Fruit fly (Drosophila melanogaster) whole organism, wandering third instar larva: ENCODE data around the gene CG2182.

ENCODE experiments used
- Jra ChIP-seq: sonication (Bioruptor generic); optimal IDR thresholded peaks from 2 replicates; lab custom pipeline; 2016; ENCODE audit warnings: missing biosample characterization, missing genetic modification characterization
- OdsH ChIP-seq: fragments of 200-800 bp; sonication (Bioruptor generic); optimal IDR thresholded peaks from 2 replicates; lab custom pipeline; 2016; ENCODE audit warnings: missing biosample characterization, mild to moderate bottlenecking, missing genetic modification characterization
- rgr ChIP-seq: fragments of 200-800 bp; sonication (Bioruptor generic); optimal IDR thresholded peaks from 3 replicates; lab custom pipeline; 2016; ENCODE audit warnings: missing biosample characterization, mild to moderate bottlenecking, missing genetic modification characterization
- sage ChIP-seq: fragments of 200-800 bp; sonication (Bioruptor generic); optimal IDR thresholded peaks from 2 replicates; lab custom pipeline; 2016; ENCODE audit warnings: missing biosample characterization, mild to moderate bottlenecking, missing genetic modification characterization

- TF ChIP-seq OdsH (GFP tag; lab: Kevin White, UChicago), result peak; percentile 59
- TF ChIP-seq sage (GFP tag; lab: Kevin White, UChicago), result no peak
- TF ChIP-seq rgr (GFP tag; lab: Kevin White, UChicago), result peak; percentile 72
- TF ChIP-seq Jra, result no peak
These were observed 39.2 kb downstream of the CG2182 start for dm6 chr3R:5620387-5620956.
